Worm (Caenorhabditis elegans) whole organism, mixed stage, embryonic: ENCODE measurements around the gene T24E12.13.

Experiments
- ces-1 ChIP-seq: fragments of 150-350 bp; optimal IDR thresholded peaks from 2 replicates; lab custom pipeline; 2014; ENCODE audit warnings: missing biosample characterization, missing genetic modification reagents, missing genetic modification characterization
- drap-1 ChIP-seq: fragments of 200-800 bp; sonication (Bioruptor generic); optimal IDR thresholded peaks from 3 replicates; lab custom pipeline; 2018; ENCODE audit warnings: mild to moderate bottlenecking, missing genetic modification characterization, missing compliant biosample characterization
- elt-1 ChIP-seq: sonication (generic microtip); optimal IDR thresholded peaks from 2 replicates; lab custom pipeline; 2017; ENCODE audit warnings: missing genetic modification characterization, mild to moderate bottlenecking, missing compliant biosample characterization, antibody characterized with exemption, moderate library complexity, borderline replicate concordance; ENCODE audit not compliant: insufficient read depth
- nhr-237 ChIP-seq: fragments of 150-350 bp; optimal IDR thresholded peaks from 2 replicates; lab custom pipeline; 2014; ENCODE audit warnings: missing biosample characterization, missing genetic modification characterization
- nhr-28 ChIP-seq: fragments of 150-350 bp; optimal IDR thresholded peaks from 2 replicates; lab custom pipeline; 2014; ENCODE audit warnings: missing biosample characterization, missing genetic modification characterization
- pha-4 ChIP-seq: fragments of 150-350 bp; optimal IDR thresholded peaks from 2 replicates; lab custom pipeline; 2018; ENCODE audit warnings: missing biosample characterization, missing genetic modification reagents, missing genetic modification characterization
- snpc-4 ChIP-seq: fragments of 150-350 bp; optimal IDR thresholded peaks from 2 replicates; lab custom pipeline; 2014; ENCODE audit warnings: missing biosample characterization, missing genetic modification characterization
- unc-39 ChIP-seq: fragments of 150-350 bp; optimal IDR thresholded peaks from 2 replicates; lab custom pipeline; 2014; ENCODE audit warnings: missing biosample characterization, missing genetic modification characterization
- unc-62 ChIP-seq: fragments of 150-350 bp; optimal IDR thresholded peaks from 2 replicates; lab custom pipeline; 2014; ENCODE audit warnings: missing biosample characterization, missing genetic modification reagents, missing genetic modification characterization
- zip-8 ChIP-seq: fragments of 150-350 bp; optimal IDR thresholded peaks from 2 replicates; lab custom pipeline; 2014; ENCODE audit warnings: missing biosample characterization, missing genetic modification characterization
- ztf-11 ChIP-seq: fragments of 150-350 bp; optimal IDR thresholded peaks from 2 replicates; lab custom pipeline; 2014; ENCODE audit warnings: missing biosample characterization, missing genetic modification characterization

ce11 chrII:3805518-3805917 is 18.3 kb downstream of the T24E12.13 start:
- TF ChIP-seq drap-1, result no peak
- TF ChIP-seq unc-39 (tag; lab: Kevin White, UChicago), result no peak
- TF ChIP-seq unc-62 (GFP tag; lab: Kevin White, UChicago), result no peak
- no peak for TF ChIP-seq pha-4 (tag; lab: Kevin White, UChicago)
- TF ChIP-seq snpc-4, result no peak
- TF ChIP-seq nhr-28 (tag; lab: Kevin White, UChicago), result no peak
- no peak for TF ChIP-seq ces-1 (GFP tag; lab: Kevin White, UChicago)
- no peak for TF ChIP-seq nhr-237 (tag; lab: Kevin White, UChicago)
- TF ChIP-seq zip-8 (tag; lab: Kevin White, UChicago), result no peak
- TF ChIP-seq elt-1 (tag; lab: Kevin White, UChicago), result no peak
- no peak for TF ChIP-seq ztf-11 (tag; lab: Kevin White, UChicago)
